Fruit fly (Drosophila melanogaster) Kc167 (cell line): ENCODE measurements around the gene Ran-like.

Source experiments
- Sin3A ChIP-seq: fragments of >200 bp; optimal IDR thresholded peaks from 2 replicates; lab custom pipeline; 2018; ENCODE audit warnings: missing external identifiers
- h ChIP-seq: fragments of >200 bp; optimal IDR thresholded peaks from 3 replicates; lab custom pipeline; 2018; ENCODE audit warnings: missing external identifiers
- psq ChIP-seq: fragments of >200 bp; optimal IDR thresholded peaks from 2 replicates; lab custom pipeline; 2017; ENCODE audit warnings: missing external identifiers
- ttk ChIP-seq: sonication (Bioruptor generic); optimal IDR thresholded peaks from 2 replicates; lab custom pipeline; 2017; ENCODE audit warnings: missing external identifiers

dm6 chr3L:15496274-15496673, 11.1 kb upstream of the Ran-like start, which contains the start of gene CG13455:
- TF ChIP-seq ttk (no peak), h (lab: Kevin White, UChicago) (no peak), Sin3A (no peak), psq (lab: Kevin White, UChicago) (no peak)
